Worm (Caenorhabditis elegans) whole organism, midembryonic: ENCODE measurements around the gene dhhc-6.

Source experiments
- cog-1 ChIP-seq: sonication (generic microtip); optimal IDR thresholded peaks from 2 replicates; lab custom pipeline; 2016; ENCODE audit warnings: missing genetic modification characterization, missing compliant biosample characterization
- ztf-29 ChIP-seq: fragments of 200-800 bp; sonication (Bioruptor generic); IDR thresholded peaks from 2 replicates; pipeline ENCODE4 v1.3.6; 2022; ENCODE audit warnings: missing genetic modification reagents, missing genetic modification characterization, missing compliant biosample characterization

- no peak for TF ChIP-seq ztf-29
- no peak for TF ChIP-seq cog-1
These were observed 3.1 kb downstream of the dhhc-6 start for ce11 chrIV:12127838-12128237.
